Worm (Caenorhabditis elegans) whole organism, late embryonic: ENCODE measurements around the gene Y17G7B.3.

ENCODE experiments used
- elt-2 ChIP-seq: sonication (generic microtip); optimal IDR thresholded peaks from 2 replicates; lab custom pipeline; 2016; ENCODE audit warnings: missing genetic modification reagents, missing genetic modification characterization, missing compliant biosample characterization
- madf-2 ChIP-seq: sonication (generic microtip); optimal IDR thresholded peaks from 2 replicates; lab custom pipeline; 2017; ENCODE audit warnings: missing genetic modification characterization, missing compliant biosample characterization
- nhr-11 ChIP-seq: fragments of 150-350 bp; optimal IDR thresholded peaks from 2 replicates; lab custom pipeline; 2014; ENCODE audit warnings: missing biosample characterization, missing genetic modification characterization

DNA sequence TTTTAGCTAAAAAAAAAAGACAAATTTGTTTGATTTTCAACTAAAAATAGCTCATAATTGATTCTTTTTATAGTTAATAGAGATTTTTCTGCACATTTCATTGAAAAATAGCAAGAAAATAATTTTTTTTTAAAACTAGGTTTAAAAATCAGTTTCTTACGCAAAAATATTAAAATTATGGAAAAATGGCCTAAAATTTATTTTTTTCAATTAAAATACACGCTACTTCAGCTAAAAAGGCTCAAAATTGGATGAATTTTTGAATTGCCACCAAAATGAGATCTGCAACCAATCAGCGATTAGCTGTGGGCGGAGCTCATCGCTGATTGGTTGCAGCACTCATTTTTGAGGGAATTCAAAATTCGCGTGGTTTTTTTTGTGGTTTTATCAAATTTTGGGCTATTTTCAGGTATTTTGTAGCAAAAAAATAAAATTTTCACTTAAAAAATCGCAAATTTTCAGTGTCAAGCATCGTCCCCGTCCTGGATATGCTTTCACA, 25.6 kb upstream of the Y17G7B.3 start:
- TF ChIP-seq elt-2 (tag; lab: Kevin White, UChicago): no peak
- no peak for TF ChIP-seq madf-2
- no peak for TF ChIP-seq nhr-11 (tag; lab: Kevin White, UChicago)
